Fruit fly (Drosophila melanogaster): ENCODE data around the gene CG11349.

Gene CG11349

DNA sequence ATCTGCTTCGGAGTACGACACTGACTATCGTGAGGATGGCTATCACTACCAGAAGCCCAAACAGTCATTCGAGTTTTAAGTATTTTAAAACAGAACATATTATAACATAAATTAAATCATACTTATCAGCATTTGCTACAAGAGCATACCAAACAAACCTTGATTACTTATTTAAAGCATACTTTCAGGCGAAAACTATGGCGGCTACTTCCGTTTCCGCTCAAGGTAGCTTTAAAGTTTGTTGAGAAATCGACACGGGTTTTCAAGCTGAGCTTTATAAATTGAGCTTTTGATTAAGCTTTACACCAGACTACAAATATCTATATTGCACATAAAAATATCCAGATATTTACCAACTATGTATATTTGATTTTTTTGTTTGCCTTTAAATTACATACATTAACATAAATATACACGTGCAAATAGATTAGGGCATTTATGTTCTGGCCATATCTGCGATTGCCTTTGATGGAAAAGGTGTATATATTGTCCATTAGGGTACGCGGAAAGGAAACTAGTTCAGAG lies 2.1 kb downstream of the CG11349 start (continued):
- 0 out of 3 replicates have a peak, but pooled peaks have one; percentile 60 for TF ChIP-seq C15 (GFP tag; IDR thresholded peaks at IDR 0.05)
- TF ChIP-seq fu2 (GFP tag; optimal IDR thresholded peaks at IDR 0.05): no peak
- TF ChIP-seq CG12236 (GFP tag; optimal IDR thresholded peaks at IDR 0.05): peak; percentile 79
- TF ChIP-seq sug (tag; optimal IDR thresholded peaks at IDR 0.05): peak; percentile 72
- TF ChIP-seq CG3065 (GFP tag; optimal IDR thresholded peaks at IDR 0.05): peak; percentile 39
- TF ChIP-seq Side (GFP tag; optimal IDR thresholded peaks at IDR 0.05): peak; percentile 74
- peak; percentile 66 for TF ChIP-seq CG43689 (GFP tag; IDR thresholded peaks at IDR 0.05)
- TF ChIP-seq pzg (GFP tag; optimal IDR thresholded peaks at IDR 0.05): no peak
- peak; percentile 64 for TF ChIP-seq fd102C (GFP tag; optimal IDR thresholded peaks at IDR 0.05)
- peak; percentile 75 for TF ChIP-seq Xbp1 (GFP tag; optimal IDR thresholded peaks at IDR 0.05)
- peak; percentile 84 for TF ChIP-seq Sox100B (GFP tag; optimal IDR thresholded peaks at IDR 0.05)
- peak; percentile 58 for TF ChIP-seq kni (GFP tag; optimal IDR thresholded peaks at IDR 0.05)
- TF ChIP-seq lilli (GFP tag; optimal IDR thresholded peaks at IDR 0.05): peak; percentile 58
- TF ChIP-seq CG17912 (GFP tag; optimal IDR thresholded peaks at IDR 0.05): peak; percentile 98
- TF ChIP-seq H15 (GFP tag; IDR thresholded peaks at IDR 0.05): 0 out of 3 replicates have a peak, but pooled peaks have one; percentile 42
- peak; percentile 34 for TF ChIP-seq slou (GFP tag; optimal IDR thresholded peaks at IDR 0.05)
- TF ChIP-seq CG32532 (GFP tag; IDR thresholded peaks at IDR 0.05): peak; percentile 82
- TF ChIP-seq tx (GFP tag; optimal IDR thresholded peaks at IDR 0.05): no peak
- no peak for TF ChIP-seq Trl (optimal IDR thresholded peaks at IDR 0.05)
- peak; percentile 72 for TF ChIP-seq Trl (GFP tag; optimal IDR thresholded peaks at IDR 0.05)
- TF ChIP-seq Atf3 (GFP tag; optimal IDR thresholded peaks at IDR 0.05): peak; percentile 50
- peak; percentile 69 for TF ChIP-seq CTCF (GFP tag; optimal IDR thresholded peaks at IDR 0.05)
- peak; percentile 98 for TF ChIP-seq CG6765 (GFP tag; optimal IDR thresholded peaks at IDR 0.05)
- TF ChIP-seq CG31365 (tag; optimal IDR thresholded peaks at IDR 0.05): peak; percentile 90
- peak; percentile 94 for TF ChIP-seq CG7271 (tag; optimal IDR thresholded peaks at IDR 0.05)
- no peak for TF ChIP-seq yki (optimal IDR thresholded peaks at IDR 0.05)
- TF ChIP-seq Adf1 (GFP tag; IDR thresholded peaks at IDR 0.05): no peak
- TF ChIP-seq aop (GFP tag; IDR thresholded peaks at IDR 0.05): no peak
- TF ChIP-seq vnd (GFP tag; IDR thresholded peaks at IDR 0.05; ENCODE audit: partially characterized antibody): no peak
- no peak for TF ChIP-seq tll (GFP tag; optimal IDR thresholded peaks at IDR 0.05)
- TF ChIP-seq fd64A (GFP tag; optimal IDR thresholded peaks at IDR 0.05): peak; percentile 90
- peak; percentile 78 for TF ChIP-seq Lhr (GFP tag; optimal IDR thresholded peaks at IDR 0.05)
- TF ChIP-seq Dip3 (GFP tag; optimal IDR thresholded peaks at IDR 0.05): peak; percentile 42
- TF ChIP-seq dati (GFP tag; IDR thresholded peaks at IDR 0.05): peak; percentile 67; the same call in 1 of the 2 replicates
- TF ChIP-seq CG30020 (tag; optimal IDR thresholded peaks at IDR 0.05): no peak
- peak; percentile 68 for TF ChIP-seq Jarid2 (GFP tag; optimal IDR thresholded peaks at IDR 0.05)
- no peak for TF ChIP-seq CG8924 (tag; optimal IDR thresholded peaks at IDR 0.05)
- peak; percentile 89; the same call in 1 of the 2 replicates for TF ChIP-seq chm (GFP tag; IDR thresholded peaks at IDR 0.05)
- TF ChIP-seq Elba2 (GFP tag; optimal IDR thresholded peaks at IDR 0.05): no peak
- peak; percentile 35 for TF ChIP-seq CG10366 (GFP tag; IDR thresholded peaks at IDR 0.05)
- TF ChIP-seq CG9727 (GFP tag; optimal IDR thresholded peaks at IDR 0.05): peak; percentile 68
- peak; percentile 66 for TF ChIP-seq CG6654 (GFP tag; optimal IDR thresholded peaks at IDR 0.05)
- TF ChIP-seq schlank (tag; optimal IDR thresholded peaks at IDR 0.05): peak; percentile 85
- TF ChIP-seq shn (GFP tag; optimal IDR thresholded peaks at IDR 0.05): peak; percentile 26
- peak; percentile 79 for TF ChIP-seq bigmax (GFP tag; optimal IDR thresholded peaks at IDR 0.05)
- TF ChIP-seq CG3847 (GFP tag; IDR thresholded peaks at IDR 0.05): 0 out of 2 replicates have a peak, but pooled peaks have one; percentile 12
- peak; percentile 22 for TF ChIP-seq tio (GFP tag; optimal IDR thresholded peaks at IDR 0.05)
- peak; percentile 27 for TF ChIP-seq stwl (tag; optimal IDR thresholded peaks at IDR 0.05)
- peak; percentile 33 for TF ChIP-seq pho (GFP tag; optimal IDR thresholded peaks at IDR 0.05)
- TF ChIP-seq CHES-1-like (GFP tag; optimal IDR thresholded peaks at IDR 0.05): peak; percentile 59
- TF ChIP-seq Doc3 (GFP tag; IDR thresholded peaks at IDR 0.05; ENCODE audit: partially characterized antibody): no peak
- TF ChIP-seq CG10565 (GFP tag; optimal IDR thresholded peaks at IDR 0.05): no peak
